Worm (Caenorhabditis elegans) whole organism, L4 larva: ENCODE data around the gene pgap-2.

ENCODE experiments used
- D1046.2 ChIP-seq: fragments of 200-800 bp; sonication (Bioruptor generic); IDR thresholded peaks from 2 replicates; pipeline ENCODE4 v1.3.6; 2022; ENCODE audit warnings: missing genetic modification characterization, missing compliant biosample characterization
- R02D3.7 ChIP-seq: fragments of 150-350 bp; sonication (generic microtip); optimal IDR thresholded peaks from 3 replicates; lab custom pipeline; 2014; ENCODE audit warnings: missing biosample characterization, missing genetic modification characterization
- aly-2 ChIP-seq: sonication (generic microtip); optimal IDR thresholded peaks from 2 replicates; lab custom pipeline; 2018; ENCODE audit warnings: missing biosample characterization, missing genetic modification characterization
- ceh-20 ChIP-seq: fragments of 200-800 bp; sonication (Bioruptor generic); IDR thresholded peaks from 2 replicates; pipeline ENCODE4 v1.3.6; 2022; ENCODE audit warnings: missing genetic modification reagents, missing genetic modification characterization, missing compliant biosample characterization
- ces-1 ChIP-seq: fragments of 150-350 bp; sonication (generic microtip); optimal IDR thresholded peaks from 4 replicates; lab custom pipeline; 2014; ENCODE audit warnings: missing biosample characterization, missing genetic modification reagents, missing genetic modification characterization
- dmd-6 ChIP-seq: fragments of 200-800 bp; sonication (Bioruptor generic); IDR thresholded peaks from 2 replicates; pipeline ENCODE4 v1.3.6; 2022; ENCODE audit warnings: missing genetic modification reagents, missing genetic modification characterization, missing compliant biosample characterization
- hlh-11 ChIP-seq: fragments of 200-800 bp; sonication (Bioruptor generic); optimal IDR thresholded peaks from 2 replicates; lab custom pipeline; 2018; ENCODE audit warnings: mild to moderate bottlenecking, missing genetic modification characterization, missing compliant biosample characterization
- lir-3 ChIP-seq: sonication (generic microtip); optimal IDR thresholded peaks from 2 replicates; lab custom pipeline; 2016; ENCODE audit warnings: mild to moderate bottlenecking, missing genetic modification characterization, missing compliant biosample characterization
- mdl-1 ChIP-seq, 2 experiments: fragments of 150-350 bp in 1 of 2; sonication (generic microtip) in 1 of 2; optimal IDR thresholded peaks; 2 replicates each; lab custom pipeline; 2014 to 2017; ENCODE audit warnings: missing biosample characterization in 2 of 2, missing genetic modification characterization in 2 of 2
- nhr-77 ChIP-seq: fragments of 150-350 bp; optimal IDR thresholded peaks from 2 replicates; lab custom pipeline; 2014; ENCODE audit warnings: missing biosample characterization, missing genetic modification characterization
- skn-1 ChIP-seq: fragments of 150-350 bp; optimal IDR thresholded peaks from 2 replicates; lab custom pipeline; 2014; ENCODE audit warnings: missing biosample characterization, missing genetic modification characterization
- unc-39 ChIP-seq: sonication (generic microtip); optimal IDR thresholded peaks from 2 replicates; lab custom pipeline; 2017; ENCODE audit warnings: missing biosample characterization, missing genetic modification characterization

ce11 chrIII:4715088-4715487, 9.8 kb downstream of the pgap-2 start, which contains the start of gene him-18:
- no peak for TF ChIP-seq skn-1 (tag; lab: Kevin White, UChicago)
- TF ChIP-seq R02D3.7 (tag; lab: Kevin White, UChicago), result no peak
- TF ChIP-seq ceh-20 (GFP tag; lab: Robert Waterston, UW), result no peak
- TF ChIP-seq nhr-77 (tag; lab: Kevin White, UChicago), result no peak
- no peak for TF ChIP-seq lir-3 (tag; lab: Kevin White, UChicago)
- no peak for TF ChIP-seq hlh-11 (tag; lab: Kevin White, UChicago)
- TF ChIP-seq aly-2, result no peak
- TF ChIP-seq unc-39 (tag; lab: Kevin White, UChicago), result no peak
- no peak for TF ChIP-seq dmd-6 (GFP tag; lab: Robert Waterston, UW)
- TF ChIP-seq D1046.2 (GFP tag; lab: Robert Waterston, UW), result no peak
- no peak for TF ChIP-seq ces-1 (GFP tag; lab: Kevin White, UChicago)
- no peak for TF ChIP-seq mdl-1 (tag; optimal IDR thresholded peaks at IDR 0.05; lab: Kevin White, UChicago)
